Fruit fly (Drosophila melanogaster) whole organism: Measurements from ENCODE around the gene CG14712.

Experiments used
- CG8478 ChIP-seq: fragments of >200 bp; optimal IDR thresholded peaks from 2 replicates; lab custom pipeline; 2018; ENCODE audit warnings: inconsistent platforms
- Dll ChIP-seq: fragments of >200 bp; optimal IDR thresholded peaks from 2 replicates; lab custom pipeline; 2017
- pan ChIP-seq: fragments of >200 bp; optimal IDR thresholded peaks from 2 replicates; lab custom pipeline; 2017
- psq ChIP-seq: fragments of >200 bp; optimal IDR thresholded peaks from 2 replicates; lab custom pipeline; 2017
- usp ChIP-seq: fragments of >200 bp; optimal IDR thresholded peaks from 2 replicates; lab custom pipeline; 2017; ENCODE audit warnings: missing biosample characterization, missing genetic modification characterization, mixed read lengths

- no peak for TF ChIP-seq Dll (lab: Kevin White, UChicago)
- no peak for TF ChIP-seq psq (lab: Kevin White, UChicago)
- TF ChIP-seq CG8478 (lab: Kevin White, UChicago) = no peak
- no peak for TF ChIP-seq usp (GFP tag; lab: Kevin White, UChicago)
- no peak for TF ChIP-seq pan (lab: Kevin White, UChicago)
These were observed 14.5 kb upstream of the CG14712 start for dm6 chr3R:11614107-11614506.
